Worm (Caenorhabditis elegans) whole organism, late embryonic: ENCODE data around the gene old-1.

Source experiments
- C08G9.2 ChIP-seq: sonication (generic microtip); optimal IDR thresholded peaks from 2 replicates; lab custom pipeline; 2016; ENCODE audit warnings: mild to moderate bottlenecking, missing genetic modification characterization, moderate library complexity, missing compliant biosample characterization
- C38D4.7 ChIP-seq: fragments of 200-800 bp; sonication (Bioruptor generic); optimal IDR thresholded peaks from 2 replicates; lab custom pipeline; 2018; ENCODE audit warnings: mild to moderate bottlenecking, missing genetic modification characterization, moderate library complexity, missing compliant biosample characterization
- T23F11.4 ChIP-seq: fragments of 200-800 bp; sonication (Bioruptor generic); optimal IDR thresholded peaks from 2 replicates; lab custom pipeline; 2018; ENCODE audit warnings: mild to moderate bottlenecking, missing genetic modification characterization, missing compliant biosample characterization
- Y22D7AL.16 ChIP-seq: sonication (generic microtip); optimal IDR thresholded peaks from 2 replicates; lab custom pipeline; 2016; ENCODE audit warnings: missing genetic modification characterization, missing compliant biosample characterization
- ahr-1 ChIP-seq: sonication (generic microtip); optimal IDR thresholded peaks from 2 replicates; lab custom pipeline; 2016; ENCODE audit warnings: missing genetic modification characterization, missing compliant biosample characterization
- ceh-14 ChIP-seq: sonication (generic microtip); optimal IDR thresholded peaks from 2 replicates; lab custom pipeline; 2016; ENCODE audit warnings: missing genotype, missing genetic modification characterization, missing compliant biosample characterization
- ceh-19 ChIP-seq: fragments of 200-800 bp; sonication (Bioruptor generic); optimal IDR thresholded peaks from 2 replicates; lab custom pipeline; 2018; ENCODE audit warnings: mild to moderate bottlenecking, missing genetic modification characterization, missing compliant biosample characterization
- ceh-22 ChIP-seq: sonication (generic microtip); optimal IDR thresholded peaks from 2 replicates; lab custom pipeline; 2017; ENCODE audit warnings: missing biosample characterization, missing genetic modification characterization
- ceh-24 ChIP-seq: sonication (generic microtip); optimal IDR thresholded peaks from 2 replicates; lab custom pipeline; 2016; ENCODE audit warnings: mild to moderate bottlenecking, missing genetic modification characterization, missing compliant biosample characterization
- ceh-34 ChIP-seq: sonication (generic microtip); optimal IDR thresholded peaks from 2 replicates; lab custom pipeline; 2016; ENCODE audit warnings: mild to moderate bottlenecking, missing genetic modification characterization, missing compliant biosample characterization
- ceh-45 ChIP-seq: fragments of 200-800 bp; sonication (Bioruptor generic); IDR thresholded peaks from 2 replicates; pipeline ENCODE4 v1.3.6; 2022; ENCODE audit warnings: missing genetic modification reagents, missing genetic modification characterization, missing compliant biosample characterization
- ceh-48 ChIP-seq: sonication (generic microtip); optimal IDR thresholded peaks from 2 replicates; lab custom pipeline; 2016; ENCODE audit warnings: missing genetic modification characterization, inconsistent platforms, missing compliant biosample characterization
- ceh-9 ChIP-seq: sonication (generic microtip); optimal IDR thresholded peaks from 2 replicates; lab custom pipeline; 2016; ENCODE audit warnings: mild to moderate bottlenecking, missing genetic modification characterization, inconsistent platforms, missing compliant biosample characterization
- dmd-4 ChIP-seq: sonication (generic microtip); optimal IDR thresholded peaks from 2 replicates; lab custom pipeline; 2016; ENCODE audit warnings: borderline replicate concordance, missing genetic modification characterization, missing compliant biosample characterization
- elt-2 ChIP-seq: sonication (generic microtip); optimal IDR thresholded peaks from 2 replicates; lab custom pipeline; 2016; ENCODE audit warnings: missing genetic modification reagents, missing genetic modification characterization, missing compliant biosample characterization
- elt-4 ChIP-seq: sonication (generic microtip); optimal IDR thresholded peaks from 2 replicates; lab custom pipeline; 2016; ENCODE audit warnings: missing genetic modification characterization, missing compliant biosample characterization
- ets-4 ChIP-seq: sonication (generic microtip); optimal IDR thresholded peaks from 2 replicates; lab custom pipeline; 2016; ENCODE audit warnings: missing genetic modification characterization, missing compliant biosample characterization
- eyg-1 ChIP-seq: sonication (generic microtip); optimal IDR thresholded peaks from 2 replicates; lab custom pipeline; 2016; ENCODE audit warnings: missing genotype, missing genetic modification characterization, missing compliant biosample characterization
- fkh-10 ChIP-seq: fragments of 150-350 bp; optimal IDR thresholded peaks from 2 replicates; lab custom pipeline; 2014; ENCODE audit warnings: missing biosample characterization, missing genetic modification reagents, missing genetic modification characterization
- hlh-15 ChIP-seq: sonication (generic microtip); optimal IDR thresholded peaks from 2 replicates; lab custom pipeline; 2016; ENCODE audit warnings: missing genetic modification characterization, missing compliant biosample characterization
- hlh-6 ChIP-seq: sonication (generic microtip); optimal IDR thresholded peaks from 2 replicates; lab custom pipeline; 2016; ENCODE audit warnings: missing genotype, missing genetic modification characterization, missing compliant biosample characterization
- lin-11 ChIP-seq: fragments of 200-800 bp; sonication (Bioruptor generic); optimal IDR thresholded peaks from 2 replicates; lab custom pipeline; 2018; ENCODE audit warnings: mild to moderate bottlenecking, missing genetic modification characterization, missing compliant biosample characterization
- madf-2 ChIP-seq: sonication (generic microtip); optimal IDR thresholded peaks from 2 replicates; lab custom pipeline; 2017; ENCODE audit warnings: missing genetic modification characterization, missing compliant biosample characterization
- mec-3 ChIP-seq: sonication (generic microtip); optimal IDR thresholded peaks from 2 replicates; lab custom pipeline; 2016; ENCODE audit warnings: borderline replicate concordance, missing genetic modification characterization, missing compliant biosample characterization
- nfya-1 ChIP-seq: sonication (generic microtip); optimal IDR thresholded peaks from 2 replicates; lab custom pipeline; 2017; ENCODE audit warnings: missing genetic modification characterization, mild to moderate bottlenecking, missing compliant biosample characterization, antibody characterized with exemption, moderate library complexity
- nhr-11 ChIP-seq: fragments of 150-350 bp; optimal IDR thresholded peaks from 2 replicates; lab custom pipeline; 2014; ENCODE audit warnings: missing biosample characterization, missing genetic modification characterization
- pha-2 ChIP-seq: sonication (generic microtip); optimal IDR thresholded peaks from 2 replicates; lab custom pipeline; 2017; ENCODE audit warnings: mild to moderate bottlenecking, missing genetic modification characterization, missing compliant biosample characterization
- pqm-1 ChIP-seq: sonication (generic microtip); optimal IDR thresholded peaks from 2 replicates; lab custom pipeline; 2016; ENCODE audit warnings: missing genetic modification characterization, missing compliant biosample characterization
- ref-2 ChIP-seq: sonication (generic microtip); optimal IDR thresholded peaks from 2 replicates; lab custom pipeline; 2016; ENCODE audit warnings: missing genetic modification characterization, missing compliant biosample characterization
- rnt-1 ChIP-seq: sonication (generic microtip); optimal IDR thresholded peaks from 2 replicates; lab custom pipeline; 2016; ENCODE audit warnings: missing genetic modification characterization, missing compliant biosample characterization
- sox-2 ChIP-seq: fragments of 200-800 bp; sonication (Bioruptor generic); IDR thresholded peaks from 2 replicates; pipeline ENCODE4 v1.3.6; 2022; ENCODE audit warnings: missing genetic modification reagents, missing genetic modification characterization, missing compliant biosample characterization
- sox-4 ChIP-seq: sonication (generic microtip); optimal IDR thresholded peaks from 2 replicates; lab custom pipeline; 2017; ENCODE audit warnings: mild to moderate bottlenecking, missing genetic modification characterization, inconsistent platforms, missing compliant biosample characterization
- syd-9 ChIP-seq: sonication (generic microtip); optimal IDR thresholded peaks from 2 replicates; lab custom pipeline; 2016; ENCODE audit warnings: mild to moderate bottlenecking, missing genetic modification characterization, moderate library complexity, missing compliant biosample characterization
- tbx-2 ChIP-seq: sonication (generic microtip); optimal IDR thresholded peaks from 2 replicates; lab custom pipeline; 2016; ENCODE audit warnings: missing genetic modification characterization, missing compliant biosample characterization
- unc-42 ChIP-seq: sonication (generic microtip); optimal IDR thresholded peaks from 2 replicates; lab custom pipeline; 2016; ENCODE audit warnings: missing genotype, missing genetic modification characterization, missing compliant biosample characterization
- unc-55 ChIP-seq: sonication (generic microtip); optimal IDR thresholded peaks from 2 replicates; lab custom pipeline; 2017; ENCODE audit warnings: missing biosample characterization, missing genetic modification reagents, missing genetic modification characterization
- unc-86 ChIP-seq: sonication (generic microtip); optimal IDR thresholded peaks from 2 replicates; lab custom pipeline; 2016; ENCODE audit warnings: missing genetic modification characterization, missing compliant biosample characterization

The old-1 gene

ce11 chrII:9892409-9892808 is 23.9 kb upstream of the old-1 start, which contains the start of gene C08H9.16:
C08H9.16 (plus strand) TSS chrII:9892778.
- no peak for TF ChIP-seq ref-2 (tag; lab: Kevin White, UChicago)
- no peak for TF ChIP-seq hlh-6
- TF ChIP-seq nfya-1: peak; percentile 73
- TF ChIP-seq unc-42 (tag; lab: Kevin White, UChicago): peak; percentile 33
- TF ChIP-seq ets-4 (tag; lab: Kevin White, UChicago): no peak

- TF ChIP-seq ceh-22 (tag; lab: Kevin White, UChicago) (no peak), elt-2 (tag; lab: Kevin White, UChicago) (peak; percentile 81)
Observed at ce11 chrII:9891823-9892222, 23.3 kb upstream of the old-1 start.

- no peak for TF ChIP-seq pqm-1
- no peak for TF ChIP-seq rnt-1 (tag; lab: Kevin White, UChicago)
- no peak for TF ChIP-seq sox-4
- TF ChIP-seq ceh-34 (tag; lab: Kevin White, UChicago): no peak
- TF ChIP-seq ceh-45: no peak
- TF ChIP-seq ceh-9 (tag; lab: Kevin White, UChicago): no peak
- TF ChIP-seq Y22D7AL.16: no peak
- TF ChIP-seq tbx-2: no peak
- TF ChIP-seq, all 69 proteins: peak for 0
Observed at ce11 chrII:9891031-9891689, 22.6 kb upstream of the old-1 start, which contains the start of gene vgln-1. vgln-1 (minus strand) TSS chrII:9891081.

ce11 chrII:9888549-9888948 is 20.0 kb upstream of the old-1 start:
- TF ChIP-seq T23F11.4 (GFP tag; lab: Kevin White, UChicago): no peak
- no peak for TF ChIP-seq hlh-15 (tag; lab: Kevin White, UChicago)

ce11 chrII:9886216-9886615 is 17.7 kb upstream of the old-1 start, which contains the start of gene algn-8:
algn-8 (minus strand) TSS chrII:9886442.
- TF ChIP-seq syd-9: no peak
- TF ChIP-seq ceh-14 (tag; lab: Kevin White, UChicago): no peak
- TF ChIP-seq ceh-19: no peak
- no peak for TF ChIP-seq mec-3
- TF ChIP-seq eyg-1: no peak
- no peak for TF ChIP-seq sox-2 (GFP tag; lab: Robert Waterston, UW)
- no peak for TF ChIP-seq unc-55 (GFP tag; lab: Kevin White, UChicago)
- TF ChIP-seq elt-4 (tag; lab: Kevin White, UChicago): no peak
- no peak for TF ChIP-seq nhr-11
- no peak for TF ChIP-seq ceh-48 (tag; lab: Kevin White, UChicago)
- no peak for TF ChIP-seq pha-2 (tag; lab: Kevin White, UChicago)

- TF ChIP-seq ceh-9 (tag; lab: Kevin White, UChicago) (no peak), fkh-10 (GFP tag; lab: Kevin White, UChicago) (no peak), C08G9.2 (tag; lab: Kevin White, UChicago) (no peak), madf-2 (tag; lab: Kevin White, UChicago) (no peak), ceh-14 (tag; lab: Kevin White, UChicago) (no peak), lin-11 (tag; lab: Kevin White, UChicago) (no peak), unc-86 (no peak), C38D4.7 (GFP tag; lab: Kevin White, UChicago) (no peak), elt-4 (tag; lab: Kevin White, UChicago) (no peak), ceh-24 (tag; lab: Kevin White, UChicago) (no peak), dmd-4 (tag; lab: Kevin White, UChicago) (no peak), eyg-1 (no peak), ahr-1 (tag; lab: Kevin White, UChicago) (no peak), ceh-34 (tag; lab: Kevin White, UChicago) (no peak), ceh-48 (tag; lab: Kevin White, UChicago) (no peak)
Observed at ce11 chrII:9880826-9881225, 12.3 kb upstream of the old-1 start, which contains the start of gene C08H9.15. C08H9.15 (plus strand) TSS chrII:9881193.
